Worm (Caenorhabditis elegans): ENCODE results near the gene ZK945.4.

ZK945.4 gene

DNA sequence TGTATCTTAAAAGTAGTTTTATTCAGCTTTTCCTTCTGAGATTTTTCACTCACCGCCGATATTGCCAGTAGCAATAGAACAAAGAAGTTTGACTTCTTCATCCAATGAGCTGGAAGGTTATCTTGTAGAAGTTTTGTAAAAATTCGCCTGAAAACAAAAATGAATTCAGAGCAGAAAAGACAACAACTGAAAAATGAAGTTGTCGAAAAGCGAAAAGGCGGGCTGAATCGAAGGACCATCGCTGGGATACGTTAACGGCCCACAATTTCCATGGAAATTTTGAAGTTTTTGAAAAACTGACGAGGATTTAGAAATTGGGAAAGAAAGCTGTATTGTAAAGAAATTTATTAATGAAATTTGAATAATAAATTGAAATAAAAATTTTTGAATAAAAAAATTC lies 16.2 kb upstream of the ZK945.4 start, which contains the start of gene lov-1:
lov-1 (minus strand) TSS at position 101 of the 400 bp plus-strand sequence.
- no peak for TF ChIP-seq unc-62 (GFP tag; optimal IDR thresholded peaks at IDR 0.05)
- no peak for TF ChIP-seq ztf-11 (tag; optimal IDR thresholded peaks at IDR 0.05)
- TF ChIP-seq pha-4 (tag; optimal IDR thresholded peaks at IDR 0.05) = no peak
- TF ChIP-seq cnd-1 (tag; optimal IDR thresholded peaks at IDR 0.05) = no peak
- TF ChIP-seq nhr-76 (tag; optimal IDR thresholded peaks at IDR 0.05) = no peak

DNA sequence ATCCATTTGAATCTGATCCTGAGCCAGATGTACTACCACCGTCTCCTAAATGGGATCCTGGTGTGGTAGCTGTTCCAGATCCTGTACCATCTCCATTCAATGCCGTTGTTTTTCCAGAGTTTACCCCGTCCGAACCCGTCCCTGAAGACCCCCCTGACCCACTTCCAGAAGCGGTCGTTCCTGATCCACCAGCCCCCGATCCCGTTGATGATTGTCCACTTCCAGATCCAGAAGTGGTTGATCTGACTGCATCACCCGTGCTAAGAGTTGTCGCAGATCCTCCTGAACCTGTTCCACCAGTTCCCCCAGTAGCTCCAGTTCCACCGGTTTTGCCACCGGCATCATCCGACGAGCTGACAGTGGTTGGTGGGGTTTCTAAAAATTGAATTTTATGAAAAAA lies 11.2 kb upstream of the ZK945.4 start:
- TF ChIP-seq ces-1 (GFP tag; optimal IDR thresholded peaks at IDR 0.05) = no peak
- TF ChIP-seq ceh-43 (GFP tag; optimal IDR thresholded peaks at IDR 0.05) = no peak
- no peak for TF ChIP-seq snpc-4 (tag; optimal IDR thresholded peaks at IDR 0.05)
- no peak for TF ChIP-seq lin-13 (tag; optimal IDR thresholded peaks at IDR 0.05)
- TF ChIP-seq mep-1 (tag; optimal IDR thresholded peaks at IDR 0.05) = no peak
- TF ChIP-seq ztf-11 (tag; optimal IDR thresholded peaks at IDR 0.05) = no peak
- no peak for TF ChIP-seq elt-1 (tag; optimal IDR thresholded peaks at IDR 0.05; ENCODE audit: borderline replicate concordance, insufficient read depth)
- no peak for TF ChIP-seq hlh-1 (tag; optimal IDR thresholded peaks at IDR 0.05)
- TF ChIP-seq blmp-1 (tag; optimal IDR thresholded peaks at IDR 0.05) = no peak
- no peak for TF ChIP-seq lsy-2 (tag; optimal IDR thresholded peaks at IDR 0.05)
- no peak for TF ChIP-seq mls-2 (tag; optimal IDR thresholded peaks at IDR 0.05)
- no peak for TF ChIP-seq nhr-12 (tag; optimal IDR thresholded peaks at IDR 0.05)
- no peak for TF ChIP-seq cnd-1 (tag; optimal IDR thresholded peaks at IDR 0.05)
- TF ChIP-seq lin-32 (GFP tag; optimal IDR thresholded peaks at IDR 0.05) = no peak
- no peak for TF ChIP-seq zip-8 (tag; optimal IDR thresholded peaks at IDR 0.05)
- no peak for TF ChIP-seq drap-1 (GFP tag; optimal IDR thresholded peaks at IDR 0.05)
- no peak for TF ChIP-seq tbx-8 (GFP tag; optimal IDR thresholded peaks at IDR 0.05)
- TF ChIP-seq flh-1 (GFP tag; optimal IDR thresholded peaks at IDR 0.05) = no peak

DNA sequence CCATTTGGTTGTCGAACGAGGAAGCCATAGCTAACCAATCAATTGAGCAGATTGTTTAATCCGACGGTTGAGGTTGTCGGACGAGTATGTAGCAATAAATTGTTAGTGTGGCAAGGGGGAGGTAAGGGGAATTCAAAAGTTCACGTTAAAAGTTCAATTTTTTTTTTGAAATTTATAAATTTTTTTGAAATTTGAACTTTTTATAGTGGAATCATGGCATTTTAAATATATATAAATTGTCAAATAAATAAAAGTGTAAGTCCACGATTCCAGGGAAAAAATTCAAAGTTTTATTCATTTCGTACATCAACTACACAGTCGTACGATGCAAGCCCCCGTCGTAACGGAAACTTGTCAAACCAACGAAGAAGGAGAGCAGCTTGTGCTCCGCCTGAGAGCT lies 2.9 kb upstream of the ZK945.4 start, which contains the start of the genes ZK945.7 and ZK945.8:
ZK945.7 (minus strand) TSS at position 101 of the 400 bp plus-strand sequence.
ZK945.8 (plus strand) TSS at position 275 of the 400 bp plus-strand sequence.
- TF ChIP-seq nhr-12 (tag; optimal IDR thresholded peaks at IDR 0.05) (no peak), nhr-76 (tag; optimal IDR thresholded peaks at IDR 0.05) (no peak), nhr-28 (tag; optimal IDR thresholded peaks at IDR 0.05) (no peak), mls-2 (tag; optimal IDR thresholded peaks at IDR 0.05) (no peak)

DNA sequence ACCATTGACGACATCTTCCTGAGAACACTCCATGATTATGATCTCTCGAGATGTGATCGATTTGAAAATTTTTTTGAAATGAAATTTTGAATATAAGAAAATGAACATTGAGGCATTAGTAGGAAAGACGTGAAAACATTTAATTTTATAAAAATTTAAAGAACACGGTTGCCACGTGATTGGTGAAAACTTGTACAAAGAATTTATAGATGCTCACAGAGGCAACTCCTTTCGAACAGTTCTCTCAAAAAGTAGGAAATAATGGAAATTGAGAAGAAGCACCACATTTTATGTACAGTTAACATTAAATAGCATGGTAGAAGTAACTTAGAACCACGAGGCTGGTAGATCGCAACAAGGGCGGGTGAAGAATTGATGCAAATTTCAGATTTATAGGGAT lies 1.4 kb upstream of the ZK945.4 start, which contains the start of gene ZK945.6:
ZK945.6 (minus strand) TSS at position 101 of the 400 bp plus-strand sequence.
- TF ChIP-seq sem-2 (GFP tag; optimal IDR thresholded peaks at IDR 0.05) (no peak), lin-13 (tag; optimal IDR thresholded peaks at IDR 0.05) (no peak), lin-32 (GFP tag; optimal IDR thresholded peaks at IDR 0.05) (no peak), sptf-1 (tag; optimal IDR thresholded peaks at IDR 0.05) (no peak), nhr-28 (tag; optimal IDR thresholded peaks at IDR 0.05) (no peak), blmp-1 (tag; optimal IDR thresholded peaks at IDR 0.05) (no peak)

- TF ChIP-seq ham-2 (GFP tag; optimal IDR thresholded peaks at IDR 0.05) = no peak
- TF ChIP-seq zip-8 (tag; optimal IDR thresholded peaks at IDR 0.05) = peak; percentile 97
Measured at ce11 chrII:10103212-10103611, 2.3 kb downstream of the ZK945.4 start.

- no peak for TF ChIP-seq ces-1 (GFP tag; optimal IDR thresholded peaks at IDR 0.05)
- TF ChIP-seq nhr-28 (tag; optimal IDR thresholded peaks at IDR 0.05) = no peak
- no peak for TF ChIP-seq blmp-1 (tag; optimal IDR thresholded peaks at IDR 0.05)
- TF ChIP-seq nhr-2 (tag; optimal IDR thresholded peaks at IDR 0.05) = no peak
- TF ChIP-seq ceh-43 (GFP tag; optimal IDR thresholded peaks at IDR 0.05) = no peak
- TF ChIP-seq hlh-1 (tag; optimal IDR thresholded peaks at IDR 0.05) = peak; percentile 13
- TF ChIP-seq drap-1 (GFP tag; optimal IDR thresholded peaks at IDR 0.05) = no peak
- TF ChIP-seq pha-4 (tag; optimal IDR thresholded peaks at IDR 0.05) = peak; percentile 30
- peak; percentile 37 for TF ChIP-seq lsy-2 (tag; optimal IDR thresholded peaks at IDR 0.05)
- no peak for TF ChIP-seq ham-2 (GFP tag; optimal IDR thresholded peaks at IDR 0.05)
- TF ChIP-seq cnd-1 (tag; optimal IDR thresholded peaks at IDR 0.05) = no peak
- peak; percentile 43 for TF ChIP-seq mep-1 (tag; optimal IDR thresholded peaks at IDR 0.05)
Measured at ce11 chrII:10099804-10100360, 5.6 kb downstream of the ZK945.4 start, which contains the start of the genes pas-7 and puf-12. Gene pas-7, minus strand, starts transcription at chrII:10099854. Gene puf-12, plus strand, starts transcription at chrII:10100310.

- TF ChIP-seq drap-1 (GFP tag; optimal IDR thresholded peaks at IDR 0.05) = no peak
- TF ChIP-seq elt-3 (tag; optimal IDR thresholded peaks at IDR 0.05) = no peak
- no peak for TF ChIP-seq ztf-11 (tag; optimal IDR thresholded peaks at IDR 0.05)
- no peak for TF ChIP-seq sptf-1 (tag; optimal IDR thresholded peaks at IDR 0.05)
- no peak for TF ChIP-seq ces-1 (GFP tag; optimal IDR thresholded peaks at IDR 0.05)
- no peak for TF ChIP-seq cnd-1 (tag; optimal IDR thresholded peaks at IDR 0.05)
- no peak for TF ChIP-seq zip-8 (tag; optimal IDR thresholded peaks at IDR 0.05)
- no peak for TF ChIP-seq mep-1 (tag; optimal IDR thresholded peaks at IDR 0.05)
- no peak for TF ChIP-seq bed-3 (GFP tag; optimal IDR thresholded peaks at IDR 0.05)
- TF ChIP-seq lsy-2 (tag; optimal IDR thresholded peaks at IDR 0.05) = no peak
- no peak for TF ChIP-seq blmp-1 (tag; optimal IDR thresholded peaks at IDR 0.05)
- TF ChIP-seq mls-2 (tag; optimal IDR thresholded peaks at IDR 0.05) = no peak
- no peak for TF ChIP-seq nhr-28 (tag; optimal IDR thresholded peaks at IDR 0.05)
- TF ChIP-seq snpc-4 (tag; optimal IDR thresholded peaks at IDR 0.05) = no peak
- TF ChIP-seq lin-13 (tag; optimal IDR thresholded peaks at IDR 0.05) = no peak
- TF ChIP-seq hlh-1 (tag; optimal IDR thresholded peaks at IDR 0.05) = no peak
Measured at ce11 chrII:10099072-10099471, 6.4 kb downstream of the ZK945.4 start.

All from whole organism, mixed stage, embryonic.